Worm (Caenorhabditis elegans) whole organism, L4/young adult: ENCODE data around the gene tpk-1.
A peak's percentile ranks its signal among the peaks of the same experiment; 100 is the strongest.

Experiments used
- W03F9.2 ChIP-seq: fragments of 150-350 bp; optimal IDR thresholded peaks from 2 replicates; lab custom pipeline; 2014; ENCODE audit warnings: missing biosample characterization, missing genetic modification characterization
- dao-5 ChIP-seq: sonication (generic microtip); optimal IDR thresholded peaks from 2 replicates; lab custom pipeline; 2016; ENCODE audit warnings: missing genotype, missing genetic modification characterization, moderate library complexity, missing compliant biosample characterization
- him-1 ChIP-seq: sonication (generic microtip); optimal IDR thresholded peaks from 2 replicates; lab custom pipeline; 2016; ENCODE audit warnings: missing genotype, missing genetic modification reagents, missing genetic modification characterization, missing compliant biosample characterization

The tpk-1 gene

DNA sequence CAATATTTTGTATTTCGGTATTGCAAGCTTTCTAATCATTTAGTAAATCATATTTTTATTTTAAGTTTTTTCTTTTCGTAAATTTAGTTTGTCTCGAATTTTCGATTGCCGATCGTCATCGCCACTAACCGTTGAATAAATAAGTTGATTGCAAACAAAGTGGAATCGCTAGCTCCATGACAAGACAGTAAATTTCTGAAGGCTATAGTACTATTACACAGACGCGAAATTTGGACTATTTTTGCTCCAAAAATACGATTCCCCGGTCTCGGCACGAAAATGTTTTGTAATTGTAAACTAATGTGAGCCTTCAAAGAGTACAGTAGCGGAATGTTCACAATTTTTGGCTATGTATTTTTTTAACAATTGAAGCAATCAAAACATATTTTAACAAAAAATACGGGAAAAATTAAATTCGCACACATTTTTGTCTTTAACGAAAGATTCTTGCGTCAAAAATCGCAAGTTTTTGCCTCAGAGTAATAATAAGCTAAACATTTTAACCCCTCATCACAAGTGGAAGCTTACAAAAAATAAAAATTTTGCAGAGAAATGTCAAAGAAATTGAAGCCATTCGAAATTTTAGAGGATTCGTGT is at the start of gene tpk-1:
Gene tpk-1 (plus strand): TSS at position 547 of the 597 bp plus-strand sequence.
- no peak for TF ChIP-seq W03F9.2 (tag; lab: Kevin White, UChicago)
- TF ChIP-seq him-1 = peak; percentile 26

- TF ChIP-seq W03F9.2 (tag; lab: Kevin White, UChicago) (peak; percentile 45), dao-5 (peak; percentile 45), him-1 (no peak)
These were observed 46.6 kb upstream of the tpk-1 start for ce11 chrIII:8865294-8865766.

- TF ChIP-seq W03F9.2 (tag; lab: Kevin White, UChicago) = no peak
- TF ChIP-seq him-1 = no peak
- TF ChIP-seq dao-5 = no peak
These were observed 45.9 kb upstream of the tpk-1 start for ce11 chrIII:8866038-8866437.

- TF ChIP-seq W03F9.2 (tag; lab: Kevin White, UChicago) = no peak
- TF ChIP-seq dao-5 = no peak
- TF ChIP-seq him-1 = no peak
These were observed 44.7 kb upstream of the tpk-1 start for ce11 chrIII:8866983-8867842.

- TF ChIP-seq dao-5 = no peak
- TF ChIP-seq him-1 = no peak
- peak; percentile 22 for TF ChIP-seq W03F9.2 (tag; lab: Kevin White, UChicago)
These were observed 43.9 kb upstream of the tpk-1 start for ce11 chrIII:8867922-8868655.

ce11 chrIII:8869663-8870062 is 42.3 kb upstream of the tpk-1 start:
- no peak for TF ChIP-seq him-1

- TF ChIP-seq him-1 (peak; percentile 60), dao-5 (no peak)
These were observed 38.9 kb upstream of the tpk-1 start for ce11 chrIII:8873045-8873457.

ce11 chrIII:8873990-8874668 is 37.8 kb upstream of the tpk-1 start:
- TF ChIP-seq W03F9.2 (tag; lab: Kevin White, UChicago) = no peak
- peak; percentile 86 for TF ChIP-seq him-1

ce11 chrIII:8877002-8877401 is 34.9 kb upstream of the tpk-1 start, which contains the start of gene K01F9.2:
Gene K01F9.2 (minus strand): TSS chrIII:8877128.
- TF ChIP-seq dao-5 = no peak
- no peak for TF ChIP-seq W03F9.2 (tag; lab: Kevin White, UChicago)
- TF ChIP-seq him-1 = no peak

DNA sequence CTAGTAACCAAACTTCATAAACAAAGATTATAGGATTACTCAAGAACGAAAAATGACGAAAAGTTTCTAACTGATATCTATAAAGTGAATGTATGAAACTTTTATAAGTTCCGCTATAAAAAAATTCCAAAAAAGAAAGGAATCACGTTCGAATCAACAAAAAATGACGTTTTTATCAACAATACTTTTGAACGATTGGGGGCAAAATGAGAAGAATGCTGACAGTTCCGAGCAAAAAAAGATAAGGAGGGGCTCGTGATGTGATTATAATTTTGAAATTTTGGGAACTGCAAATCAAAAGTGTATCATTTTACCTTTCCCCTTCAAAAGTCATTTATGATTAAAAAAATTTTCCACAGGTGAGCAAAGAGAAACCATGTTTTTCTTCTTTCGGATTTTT is 33.0 kb upstream of the tpk-1 start:
- no peak for TF ChIP-seq W03F9.2 (tag; lab: Kevin White, UChicago)
- TF ChIP-seq him-1 = no peak

DNA sequence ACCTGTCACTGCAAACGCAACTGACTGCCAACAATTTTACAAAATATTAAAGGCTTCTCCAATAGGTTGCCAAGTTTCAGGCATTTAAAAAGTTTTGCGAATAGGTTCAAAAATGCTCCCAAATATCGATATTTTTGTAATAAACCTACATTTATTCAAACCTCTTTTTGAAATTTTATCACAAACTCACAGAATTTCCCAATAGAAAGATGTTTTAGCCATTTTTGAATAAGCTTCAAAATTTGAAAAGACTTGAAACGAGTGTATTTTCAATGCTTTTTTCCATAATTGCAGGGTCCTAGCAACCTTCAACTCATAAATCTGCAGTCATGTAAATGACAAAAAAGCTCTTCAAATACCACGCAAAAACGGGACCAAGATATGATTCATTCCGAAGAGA is 29.6 kb upstream of the tpk-1 start:
- no peak for TF ChIP-seq dao-5
- TF ChIP-seq him-1 = no peak
- TF ChIP-seq W03F9.2 (tag; lab: Kevin White, UChicago) = no peak

ce11 chrIII:8885150-8885549 is 26.8 kb upstream of the tpk-1 start, which contains the start of gene svop-1:
Gene svop-1 (minus strand): TSS chrIII:8885488.
- TF ChIP-seq him-1 (no peak), W03F9.2 (tag; lab: Kevin White, UChicago) (no peak)

DNA sequence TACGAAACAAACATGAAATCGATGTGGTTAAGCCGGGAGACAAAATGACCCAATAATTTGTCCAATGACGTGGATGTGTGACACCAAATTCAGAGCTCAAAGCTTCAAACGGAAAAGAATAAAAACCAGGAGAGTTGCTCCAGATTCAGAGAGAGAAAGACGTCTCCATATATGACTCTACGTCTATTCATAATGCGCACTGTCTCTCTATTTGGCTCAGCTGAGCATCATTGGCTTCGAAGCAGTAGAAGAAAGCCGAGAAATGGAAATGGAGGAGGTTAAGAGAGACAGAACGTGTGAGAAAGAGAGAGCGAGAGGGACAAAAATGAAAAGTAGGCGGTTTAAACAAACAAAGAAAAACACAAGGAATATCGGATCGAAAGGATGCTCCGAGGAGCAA is 25.6 kb upstream of the tpk-1 start:
- TF ChIP-seq W03F9.2 (tag; lab: Kevin White, UChicago) (no peak), dao-5 (no peak), him-1 (peak; percentile 2)

DNA sequence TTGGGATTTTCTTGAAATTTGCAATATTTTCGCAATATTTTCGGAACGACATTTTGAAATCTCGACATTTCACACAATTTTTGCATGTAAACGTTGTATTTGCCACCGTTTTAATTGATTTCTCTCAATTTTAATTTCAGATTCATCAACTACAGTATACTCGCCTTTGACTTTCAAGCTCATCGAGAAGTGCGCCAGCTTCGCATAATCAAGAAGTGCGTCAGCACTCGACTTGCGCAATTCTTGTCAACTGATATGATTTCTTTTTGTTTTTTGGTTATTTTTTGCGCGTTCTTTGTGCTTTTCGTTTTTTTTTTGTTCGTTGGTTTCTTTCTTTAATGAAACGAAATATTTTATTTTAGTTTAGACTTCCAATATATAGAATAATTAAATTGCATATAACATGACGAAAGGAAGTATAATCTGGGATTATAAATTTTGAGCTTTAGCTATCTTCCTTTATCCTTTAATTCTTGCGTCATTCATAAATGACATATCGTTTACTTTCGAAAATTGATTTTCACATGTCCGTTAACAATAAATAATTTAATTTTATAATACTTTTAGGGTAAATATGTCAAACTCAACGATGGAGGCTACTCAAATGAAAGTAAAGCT is 24.7 kb upstream of the tpk-1 start, which contains the start of gene famh-136:
Gene famh-136 (plus strand): TSS at position 568 of the 618 bp plus-strand sequence.
- TF ChIP-seq W03F9.2 (tag; lab: Kevin White, UChicago) (peak; percentile 94), dao-5 (no peak), him-1 (peak; percentile 50)
